Worm (Caenorhabditis elegans) whole organism, young adult: ENCODE data around the gene srx-34.

Experiments
- B0019.2 ChIP-seq: fragments of 200-800 bp; sonication (Bioruptor generic); conservative IDR thresholded peaks from 2 replicates; pipeline ENCODE4 v1.3.6; 2022; ENCODE audit warnings: missing genetic modification reagents, missing genetic modification characterization, missing compliant biosample characterization
- B0336.3 ChIP-seq: fragments of 200-800 bp; sonication (Bioruptor generic); IDR thresholded peaks from 2 replicates; pipeline ENCODE4 v1.3.6; 2022; ENCODE audit warnings: missing genetic modification characterization, missing compliant biosample characterization
- F22D6.2 ChIP-seq: sonication (generic microtip); optimal IDR thresholded peaks from 2 replicates; lab custom pipeline; 2016; ENCODE audit warnings: mild to moderate bottlenecking, missing genetic modification characterization, missing compliant biosample characterization
- F33H1.4 ChIP-seq: fragments of 200-800 bp; sonication (Bioruptor generic); IDR thresholded peaks from 2 replicates; pipeline ENCODE4 v1.3.6; 2022; ENCODE audit warnings: missing genetic modification reagents, missing genetic modification characterization, missing compliant biosample characterization
- F37B4.10 ChIP-seq: fragments of 200-800 bp; sonication (Bioruptor generic); IDR thresholded peaks from 2 replicates; pipeline ENCODE4 v1.3.6; 2022; ENCODE audit warnings: missing genetic modification characterization, missing compliant biosample characterization
- F39B2.1 ChIP-seq: fragments of 200-800 bp; sonication (Bioruptor generic); IDR thresholded peaks from 2 replicates; pipeline ENCODE4 v1.3.6; 2022; ENCODE audit warnings: missing genetic modification reagents, missing genetic modification characterization, missing compliant biosample characterization
- F55B11.4 ChIP-seq: sonication (generic microtip); optimal IDR thresholded peaks from 2 replicates; lab custom pipeline; 2016; ENCODE audit warnings: missing compliant biosample characterization, missing genetic modification characterization, borderline replicate concordance; ENCODE audit not compliant: insufficient read depth
- T07F8.4 ChIP-seq: sonication (generic microtip); optimal IDR thresholded peaks from 2 replicates; lab custom pipeline; 2016; ENCODE audit warnings: mild to moderate bottlenecking, missing genetic modification characterization, moderate library complexity, missing compliant biosample characterization
- T26A5.8 ChIP-seq: sonication (generic microtip); optimal IDR thresholded peaks from 2 replicates; lab custom pipeline; 2016; ENCODE audit warnings: missing genetic modification characterization, missing compliant biosample characterization
- Y53G8AR.9 ChIP-seq: fragments of 200-800 bp; sonication (Bioruptor generic); conservative IDR thresholded peaks from 2 replicates; pipeline ENCODE4 v1.3.6; 2022; ENCODE audit warnings: missing genetic modification reagents, missing genetic modification characterization, missing compliant biosample characterization
- akir-1 ChIP-seq: fragments of 200-800 bp; sonication (Bioruptor generic); optimal IDR thresholded peaks from 2 replicates; lab custom pipeline; 2018; ENCODE audit warnings: mild to moderate bottlenecking, missing genetic modification characterization, moderate library complexity, missing compliant biosample characterization
- ama-1 ChIP-seq, 3 experiments: fragments of 150-350 bp in 1 of 3; sonication (generic microtip) in 2 of 3; optimal IDR thresholded peaks; 2 replicates each; lab custom pipeline; 2014 to 2018; ENCODE audit warnings: missing biosample characterization in 2 of 3, missing genetic modification characterization in 2 of 3, missing genetic modification reagents in 2 of 3
- attf-5 ChIP-seq: fragments of 200-800 bp; sonication (Bioruptor generic); optimal IDR thresholded peaks from 2 replicates; lab custom pipeline; 2018; ENCODE audit warnings: mild to moderate bottlenecking, missing genetic modification characterization, missing compliant biosample characterization
- cebp-1 ChIP-seq, 2 experiments: fragments of 200-800 bp in 1 of 2; sonication (Bioruptor generic) in 1 of 2; sonication (generic microtip) in 1 of 2; IDR thresholded peaks in 1 of 2; optimal IDR thresholded peaks in 1 of 2; 2 replicates each; pipeline versions ENCODE4 v1.3.6 to Lab custom; 2017 to 2022; ENCODE audit warnings: missing compliant biosample characterization in 2 of 2, missing genetic modification characterization in 2 of 2, mild to moderate bottlenecking in 1 of 2, missing genetic modification reagents in 1 of 2, moderate library complexity in 1 of 2
- ceh-100 ChIP-seq: fragments of 200-800 bp; sonication (Bioruptor generic); IDR thresholded peaks from 2 replicates; pipeline ENCODE4 v1.3.6; 2022; ENCODE audit warnings: missing genetic modification reagents, missing genetic modification characterization, missing compliant biosample characterization
- ceh-27 ChIP-seq: fragments of 200-800 bp; sonication (Bioruptor generic); optimal IDR thresholded peaks from 2 replicates; lab custom pipeline; 2018; ENCODE audit warnings: mild to moderate bottlenecking, missing genetic modification characterization, moderate library complexity, missing compliant biosample characterization
- ceh-40 ChIP-seq: fragments of 200-800 bp; sonication (Bioruptor generic); IDR thresholded peaks from 2 replicates; pipeline ENCODE4 v1.3.6; 2022; ENCODE audit warnings: missing genetic modification characterization, missing compliant biosample characterization
- dpff-1 ChIP-seq: sonication (generic microtip); optimal IDR thresholded peaks from 2 replicates; lab custom pipeline; 2017; ENCODE audit warnings: mild to moderate bottlenecking, missing genetic modification characterization, missing compliant biosample characterization
- ekl-4 ChIP-seq: fragments of 200-800 bp; sonication (Bioruptor generic); IDR thresholded peaks from 2 replicates; pipeline ENCODE4 v1.3.6; 2022; ENCODE audit warnings: missing genetic modification reagents, missing genetic modification characterization, missing compliant biosample characterization
- ets-4 ChIP-seq: fragments of 200-800 bp; sonication (Bioruptor generic); optimal IDR thresholded peaks from 2 replicates; lab custom pipeline; 2018; ENCODE audit warnings: mild to moderate bottlenecking, missing genetic modification characterization, missing compliant biosample characterization
- gei-17 ChIP-seq: fragments of 200-800 bp; sonication (Bioruptor generic); optimal IDR thresholded peaks from 2 replicates; lab custom pipeline; 2018; ENCODE audit warnings: mild to moderate bottlenecking, missing genetic modification characterization, missing compliant biosample characterization
- him-1 ChIP-seq: sonication (generic microtip); optimal IDR thresholded peaks from 2 replicates; lab custom pipeline; 2016; ENCODE audit warnings: missing genotype, missing genetic modification reagents, missing genetic modification characterization, missing compliant biosample characterization
- hmg-1.2 ChIP-seq: fragments of 200-800 bp; sonication (Bioruptor generic); IDR thresholded peaks from 2 replicates; pipeline ENCODE4 v1.3.6; 2022; ENCODE audit warnings: missing genetic modification reagents, missing genetic modification characterization, missing compliant biosample characterization
- hmg-20 ChIP-seq: fragments of 200-800 bp; sonication (Bioruptor generic); IDR thresholded peaks from 2 replicates; pipeline ENCODE4 v1.3.6; 2022; ENCODE audit warnings: missing genetic modification reagents, missing genetic modification characterization, missing compliant biosample characterization
- hrde-1 ChIP-seq: sonication (generic microtip); optimal IDR thresholded peaks from 2 replicates; lab custom pipeline; 2016; ENCODE audit warnings: missing genetic modification characterization, mild to moderate bottlenecking, missing compliant biosample characterization, moderate library complexity, missing genotype, missing genetic modification reagents, borderline replicate concordance
- hsf-1 ChIP-seq: fragments of 200-800 bp; sonication (Bioruptor generic); IDR thresholded peaks from 2 replicates; pipeline ENCODE4 v1.3.6; 2022; ENCODE audit warnings: missing genetic modification reagents, missing genetic modification characterization, missing compliant biosample characterization
- let-607 ChIP-seq, 2 experiments: fragments of 200-800 bp in 1 of 2; sonication (Bioruptor generic) in 1 of 2; sonication (generic microtip) in 1 of 2; optimal IDR thresholded peaks; 2 replicates each; lab custom pipeline; 2016 to 2018; ENCODE audit warnings: mild to moderate bottlenecking in 2 of 2, missing compliant biosample characterization in 2 of 2, missing genetic modification characterization in 2 of 2, moderate library complexity in 2 of 2, missing genotype in 1 of 2
- lin-35 ChIP-seq, 3 experiments: fragments of 150-350 bp in 2 of 3; sonication (generic microtip) in 1 of 3; optimal IDR thresholded peaks; 2 replicates each; lab custom pipeline; 2014 to 2018; ENCODE audit warnings: missing biosample characterization in 3 of 3, missing genetic modification characterization in 3 of 3, missing genetic modification reagents in 3 of 3
- lin-40 ChIP-seq: sonication (generic microtip); optimal IDR thresholded peaks from 2 replicates; lab custom pipeline; 2016; ENCODE audit warnings: missing genetic modification characterization, mild to moderate bottlenecking, missing compliant biosample characterization, missing genotype, missing genetic modification reagents
- lsl-1 ChIP-seq: fragments of 200-800 bp; sonication (Bioruptor generic); optimal IDR thresholded peaks from 2 replicates; lab custom pipeline; 2018; ENCODE audit warnings: mild to moderate bottlenecking, missing genetic modification characterization, moderate library complexity, missing compliant biosample characterization
- lsy-27 ChIP-seq: sonication (generic microtip); optimal IDR thresholded peaks from 2 replicates; lab custom pipeline; 2017; ENCODE audit warnings: missing genetic modification characterization, mild to moderate bottlenecking, missing compliant biosample characterization, antibody characterized with exemption, missing genotype, borderline replicate concordance; ENCODE audit not compliant: insufficient read depth
- madf-3 ChIP-seq: fragments of 200-800 bp; sonication (Bioruptor generic); IDR thresholded peaks from 2 replicates; pipeline ENCODE4 v1.3.6; 2022; ENCODE audit warnings: missing genetic modification reagents, missing genetic modification characterization, missing compliant biosample characterization
- mcd-1 ChIP-seq: fragments of 200-800 bp; sonication (Bioruptor generic); IDR thresholded peaks from 2 replicates; pipeline ENCODE4 v1.3.6; 2022; ENCODE audit warnings: missing genetic modification reagents, missing genetic modification characterization, missing compliant biosample characterization
- nfyb-1 ChIP-seq: fragments of 200-800 bp; sonication (Bioruptor generic); IDR thresholded peaks from 2 replicates; pipeline ENCODE4 v1.3.6; 2022; ENCODE audit warnings: missing genetic modification reagents, missing genetic modification characterization, missing compliant biosample characterization
- nhr-120 ChIP-seq: fragments of 200-800 bp; sonication (Bioruptor generic); IDR thresholded peaks from 2 replicates; pipeline ENCODE4 v1.3.6; 2022; ENCODE audit warnings: missing genetic modification characterization, missing compliant biosample characterization
- nhr-27 ChIP-seq: fragments of 200-800 bp; sonication (Bioruptor generic); optimal IDR thresholded peaks from 2 replicates; lab custom pipeline; 2018; ENCODE audit warnings: mild to moderate bottlenecking, missing genetic modification characterization, moderate library complexity, missing compliant biosample characterization
- nhr-80 ChIP-seq: sonication (generic microtip); optimal IDR thresholded peaks from 2 replicates; lab custom pipeline; 2016; ENCODE audit warnings: missing genetic modification characterization, missing compliant biosample characterization
- sdz-38 ChIP-seq: sonication (generic microtip); optimal IDR thresholded peaks from 2 replicates; lab custom pipeline; 2016; ENCODE audit warnings: missing genotype, missing genetic modification characterization, missing compliant biosample characterization
- snpc-1.1 ChIP-seq: sonication (generic microtip); optimal IDR thresholded peaks from 2 replicates; lab custom pipeline; 2017; ENCODE audit warnings: missing genetic modification characterization, mild to moderate bottlenecking, missing compliant biosample characterization, antibody characterized with exemption, moderate library complexity, missing genotype, missing genetic modification reagents; ENCODE audit not compliant: insufficient read depth
- snpc-3.4 ChIP-seq: sonication (generic microtip); optimal IDR thresholded peaks from 2 replicates; lab custom pipeline; 2017; ENCODE audit warnings: missing genetic modification characterization, mild to moderate bottlenecking, missing compliant biosample characterization, antibody characterized with exemption, moderate library complexity, missing genotype, missing genetic modification reagents
- snpc-4 ChIP-seq, 5 experiments: fragments of 150-350 bp in 1 of 5; sonication (generic microtip) in 4 of 5; optimal IDR thresholded peaks; 2 replicates each; lab custom pipeline; 2014 to 2018; ENCODE audit warnings: missing genetic modification characterization in 5 of 5, missing biosample characterization in 3 of 5, antibody characterized with exemption in 2 of 5, mild to moderate bottlenecking in 2 of 5, missing compliant biosample characterization in 2 of 5, missing genotype in 2 of 5, moderate library complexity in 2 of 5, missing genetic modification reagents in 1 of 5
- somi-1 ChIP-seq: fragments of 200-800 bp; sonication (Bioruptor generic); optimal IDR thresholded peaks from 2 replicates; lab custom pipeline; 2018; ENCODE audit warnings: mild to moderate bottlenecking, missing genetic modification characterization, missing compliant biosample characterization
- xnd-1 ChIP-seq: sonication (generic microtip); optimal IDR thresholded peaks from 2 replicates; lab custom pipeline; 2016; ENCODE audit warnings: missing genotype, missing genetic modification reagents, missing genetic modification characterization, missing compliant biosample characterization
- zim-3 ChIP-seq: sonication (generic microtip); optimal IDR thresholded peaks from 2 replicates; lab custom pipeline; 2017; ENCODE audit warnings: mild to moderate bottlenecking, missing genetic modification characterization, moderate library complexity, missing compliant biosample characterization
- ztf-22 ChIP-seq: fragments of 200-800 bp; sonication (Bioruptor generic); optimal IDR thresholded peaks from 2 replicates; lab custom pipeline; 2018; ENCODE audit warnings: mild to moderate bottlenecking, missing genetic modification characterization, moderate library complexity, missing compliant biosample characterization
- ztf-6 ChIP-seq: fragments of 200-800 bp; sonication (Bioruptor generic); IDR thresholded peaks from 2 replicates; pipeline ENCODE4 v1.3.6; 2022; ENCODE audit warnings: missing genetic modification reagents, missing genetic modification characterization, missing compliant biosample characterization

srx-34 gene

ce11 chrV:7142661-7143060 is 22.6 kb upstream of the srx-34 start:
- TF ChIP-seq hmg-1.2 (no peak; the same call in 1 of the 2 replicates), nhr-80 (peak; percentile 14), mcd-1 (no peak), let-607 (tag; optimal IDR thresholded peaks at IDR 0.05; lab: Kevin White, UChicago) (no peak), T07F8.4 (tag; lab: Kevin White, UChicago) (no peak), ceh-40 (GFP tag; lab: Robert Waterston, UW) (no peak), nfyb-1 (GFP tag; lab: Robert Waterston, UW) (peak; percentile 89), ceh-100 (GFP tag; lab: Robert Waterston, UW) (0 out of 2 replicates have a peak, but pooled peaks have one; percentile 29), F39B2.1 (GFP tag; lab: Robert Waterston, UW) (no peak), B0019.2 (GFP tag; lab: Robert Waterston, UW) (0 out of 2 replicates have a peak, but pooled peaks have one; percentile 50), hmg-20 (GFP tag; lab: Robert Waterston, UW) (peak; percentile 47; the same call in 1 of the 2 replicates), xnd-1 (tag; lab: Kevin White, UChicago) (peak; percentile 35), lin-40 (no peak), sdz-38 (tag; lab: Kevin White, UChicago) (no peak), zim-3 (peak; percentile 14), dpff-1 (tag; lab: Kevin White, UChicago) (no peak), F22D6.2 (no peak), nhr-27 (tag; lab: Kevin White, UChicago) (no peak), lsy-27 (tag; lab: Kevin White, UChicago) (no peak), T26A5.8 (no peak), snpc-1.1 (peak; percentile 95), nhr-120 (GFP tag; lab: Robert Waterston, UW) (no peak), lin-35 (GFP tag; optimal IDR thresholded peaks at IDR 0.05; lab: Kevin White, UChicago) (no peak), akir-1 (GFP tag; lab: Kevin White, UChicago) (no peak), B0336.3 (GFP tag; lab: Robert Waterston, UW) (no peak), F55B11.4 (tag; lab: Kevin White, UChicago) (no peak), ama-1 (optimal IDR thresholded peaks at IDR 0.05; lab: Kevin White, UChicago) (no peak), ama-1 (GFP tag; optimal IDR thresholded peaks at IDR 0.05; lab: Kevin White, UChicago) (no peak), lsl-1 (GFP tag; lab: Kevin White, UChicago) (peak; percentile 68), cebp-1 (GFP tag; IDR thresholded peaks at IDR 0.05; lab: Robert Waterston, UW) (no peak), cebp-1 (tag; optimal IDR thresholded peaks at IDR 0.05; lab: Kevin White, UChicago) (no peak), F37B4.10 (GFP tag; lab: Robert Waterston, UW) (no peak), ekl-4 (GFP tag; lab: Robert Waterston, UW) (0 out of 2 replicates have a peak, but pooled peaks have one; percentile 58), snpc-4 (GFP tag; optimal IDR thresholded peaks at IDR 0.05; lab: Kevin White, UChicago) (peak; percentile 91), snpc-4 (tag; optimal IDR thresholded peaks at IDR 0.05; lab: Kevin White, UChicago) (peak; percentile 88 to 98 (median 96)), madf-3 (GFP tag; lab: Robert Waterston, UW) (no peak), snpc-3.4 (tag; lab: Kevin White, UChicago) (peak; percentile 76), Y53G8AR.9 (GFP tag; lab: Robert Waterston, UW) (no peak; the same call in 1 of the 2 replicates), ceh-27 (no peak), F33H1.4 (GFP tag; lab: Robert Waterston, UW) (peak; percentile 65), attf-5 (GFP tag; lab: Kevin White, UChicago) (no peak), ztf-22 (GFP tag; lab: Kevin White, UChicago) (no peak), him-1 (tag; lab: Kevin White, UChicago) (peak; percentile 95), hsf-1 (GFP tag; lab: Robert Waterston, UW) (peak; percentile 72), ztf-6 (GFP tag; lab: Robert Waterston, UW) (no peak), hrde-1 (tag; lab: Kevin White, UChicago) (peak; percentile 9), gei-17 (GFP tag; lab: Kevin White, UChicago) (no peak), ets-4 (GFP tag; lab: Kevin White, UChicago) (no peak), somi-1 (GFP tag; lab: Kevin White, UChicago) (no peak)
